Fruit fly (Drosophila melanogaster) whole organism, pupa: ENCODE measurements around the gene CG13300.

Experiments used
- CG10348 ChIP-seq: fragments of 200-800 bp; sonication (Bioruptor generic); IDR thresholded peaks from 2 replicates; pipeline ENCODE4 v1.3.6; 2022; ENCODE audit warnings: missing biosample characterization, missing genetic modification characterization
- CG15710 ChIP-seq: fragments of 200-800 bp; sonication (Bioruptor generic); optimal IDR thresholded peaks from 2 replicates; lab custom pipeline; 2018; ENCODE audit warnings: missing biosample characterization, mild to moderate bottlenecking, missing genetic modification characterization, moderate library complexity
- CG17806 ChIP-seq: fragments of 200-800 bp; sonication (Bioruptor generic); optimal IDR thresholded peaks from 2 replicates; lab custom pipeline; 2018; ENCODE audit warnings: missing biosample characterization, mild to moderate bottlenecking, missing genetic modification characterization, moderate library complexity
- CG8159 ChIP-seq: fragments of 200-800 bp; sonication (Bioruptor generic); optimal IDR thresholded peaks from 3 replicates; lab custom pipeline; 2018; ENCODE audit warnings: missing biosample characterization, mild to moderate bottlenecking, missing genetic modification characterization, moderate library complexity
- CG8301 ChIP-seq: fragments of 200-800 bp; sonication (Bioruptor generic); optimal IDR thresholded peaks from 2 replicates; lab custom pipeline; 2018; ENCODE audit warnings: missing biosample characterization, mild to moderate bottlenecking, missing genetic modification characterization
- D1 ChIP-seq: fragments of 200-800 bp; sonication (Bioruptor generic); optimal IDR thresholded peaks from 2 replicates; lab custom pipeline; 2018; ENCODE audit warnings: missing biosample characterization, mild to moderate bottlenecking, missing genetic modification characterization, moderate library complexity
- EcR ChIP-seq: fragments of 200-800 bp; sonication (Bioruptor generic); optimal IDR thresholded peaks from 3 replicates; lab custom pipeline; 2019; ENCODE audit warnings: missing biosample characterization, missing genetic modification characterization, mild to moderate bottlenecking, moderate library complexity, missing genetic modification reagents
- Pif1A ChIP-seq: fragments of 200-800 bp; sonication (Bioruptor generic); optimal IDR thresholded peaks from 3 replicates; lab custom pipeline; 2016; ENCODE audit warnings: missing biosample characterization, missing genetic modification characterization
- gl ChIP-seq: fragments of 200-800 bp; sonication (Bioruptor generic); optimal IDR thresholded peaks from 2 replicates; lab custom pipeline; 2018; ENCODE audit warnings: missing biosample characterization, mild to moderate bottlenecking, missing genetic modification characterization

- TF ChIP-seq CG17806 (tag; lab: Kevin White, UChicago) (no peak), D1 (tag; lab: Kevin White, UChicago) (no peak), CG8301 (no peak), CG15710 (no peak), gl (tag; lab: Kevin White, UChicago) (no peak), EcR (GFP tag; lab: Kevin White, UChicago) (no peak), CG8159 (tag; lab: Kevin White, UChicago) (no peak), CG10348 (GFP tag; lab: Robert Waterston, UW) (no peak), Pif1A (GFP tag; lab: Kevin White, UChicago) (no peak)
Observed at dm6 chr3L:6309726-6310125, 42.5 kb downstream of the CG13300 start.
